Fruit fly (Drosophila melanogaster) whole organism, prepupa: Measurements from ENCODE around the gene CG13310.

Experiments
- Blimp-1 ChIP-seq: fragments of 200-800 bp; sonication (Bioruptor generic); optimal IDR thresholded peaks from 3 replicates; lab custom pipeline; 2017; ENCODE audit warnings: missing biosample characterization, missing genetic modification characterization, mild to moderate bottlenecking, moderate library complexity, missing genetic modification reagents
- CG10631 ChIP-seq: fragments of 200-800 bp; sonication (Bioruptor generic); optimal IDR thresholded peaks from 2 replicates; lab custom pipeline; 2016; ENCODE audit warnings: missing biosample characterization, missing genetic modification characterization
- CG11762 ChIP-seq: fragments of 200-800 bp; sonication (Bioruptor generic); optimal IDR thresholded peaks from 3 replicates; lab custom pipeline; 2016; ENCODE audit warnings: missing biosample characterization, missing genetic modification characterization; ENCODE audit not compliant: insufficient read depth
- CG11902 ChIP-seq: fragments of 200-800 bp; sonication (Bioruptor generic); optimal IDR thresholded peaks from 3 replicates; lab custom pipeline; 2016; ENCODE audit warnings: missing biosample characterization, missing genetic modification characterization
- CG15336 ChIP-seq: fragments of 200-800 bp; sonication (Bioruptor generic); IDR thresholded peaks from 2 replicates; pipeline ENCODE4 v1.3.6; 2022; ENCODE audit warnings: missing biosample characterization, missing genetic modification characterization
- CG1621 ChIP-seq: fragments of 200-800 bp; sonication (Bioruptor generic); optimal IDR thresholded peaks from 3 replicates; lab custom pipeline; 2018; ENCODE audit warnings: missing biosample characterization, mild to moderate bottlenecking, missing genetic modification characterization
- CG16779 ChIP-seq: fragments of 200-800 bp; sonication (Bioruptor generic); optimal IDR thresholded peaks from 3 replicates; lab custom pipeline; 2017; ENCODE audit warnings: missing biosample characterization, mild to moderate bottlenecking, missing genetic modification characterization
- CG3032 ChIP-seq: fragments of 200-800 bp; optimal IDR thresholded peaks from 2 replicates; lab custom pipeline; 2019; ENCODE audit warnings: missing biosample characterization, mild to moderate bottlenecking, missing genetic modification characterization, moderate library complexity
- CG31627 ChIP-seq: fragments of 200-800 bp; sonication (Bioruptor generic); optimal IDR thresholded peaks from 3 replicates; lab custom pipeline; 2016; ENCODE audit warnings: missing biosample characterization, missing genetic modification characterization
- CG34406 ChIP-seq: fragments of 200-800 bp; sonication (Bioruptor generic); optimal IDR thresholded peaks from 3 replicates; lab custom pipeline; 2016; ENCODE audit warnings: missing biosample characterization, missing genetic modification characterization
- CG4318 ChIP-seq: fragments of 200-800 bp; sonication (Bioruptor generic); optimal IDR thresholded peaks from 3 replicates; lab custom pipeline; 2017; ENCODE audit warnings: missing biosample characterization, mild to moderate bottlenecking, missing genetic modification characterization
- CG6163 ChIP-seq: fragments of 200-800 bp; sonication (Bioruptor generic); IDR thresholded peaks from 3 replicates; pipeline ENCODE4 v1.3.6; 2022; ENCODE audit warnings: missing biosample characterization, missing genetic modification characterization
- CG6276 ChIP-seq: fragments of 200-800 bp; sonication (Bioruptor generic); optimal IDR thresholded peaks from 2 replicates; lab custom pipeline; 2017; ENCODE audit warnings: missing biosample characterization, mild to moderate bottlenecking, missing genetic modification characterization
- CG6808 ChIP-seq: fragments of 200-800 bp; sonication (Bioruptor generic); optimal IDR thresholded peaks from 3 replicates; lab custom pipeline; 2017; ENCODE audit warnings: missing biosample characterization, missing genetic modification characterization, mild to moderate bottlenecking, moderate library complexity, missing genetic modification reagents
- CG8319 ChIP-seq: fragments of 200-800 bp; sonication (Bioruptor generic); optimal IDR thresholded peaks from 3 replicates; lab custom pipeline; 2016; ENCODE audit warnings: missing biosample characterization, missing genetic modification characterization
- CG8632 ChIP-seq: fragments of 200-800 bp; sonication (Bioruptor generic); optimal IDR thresholded peaks from 3 replicates; lab custom pipeline; 2016; ENCODE audit warnings: missing biosample characterization, missing genetic modification characterization
- Eip75B ChIP-seq: fragments of 200-800 bp; sonication (Bioruptor generic); optimal IDR thresholded peaks from 3 replicates; lab custom pipeline; 2016; ENCODE audit warnings: missing biosample characterization, missing genetic modification characterization
- Eip78C ChIP-seq: fragments of 200-800 bp; sonication (Bioruptor generic); peaks from one replicate; lab custom pipeline; 2016; ENCODE audit warnings: missing biosample characterization, missing genetic modification characterization
- Eip93F ChIP-seq: fragments of 200-800 bp; sonication (Bioruptor generic); optimal IDR thresholded peaks from 2 replicates; lab custom pipeline; 2016; ENCODE audit warnings: missing biosample characterization, mild to moderate bottlenecking, missing genetic modification characterization
- Ets21C ChIP-seq: fragments of 200-800 bp; sonication (Bioruptor generic); optimal IDR thresholded peaks from 3 replicates; lab custom pipeline; 2016; ENCODE audit warnings: missing biosample characterization, missing genetic modification characterization
- Ets96B ChIP-seq: fragments of 200-800 bp; optimal IDR thresholded peaks from 2 replicates; lab custom pipeline; 2019; ENCODE audit warnings: missing biosample characterization, mild to moderate bottlenecking, missing genetic modification characterization, moderate library complexity
- Gug ChIP-seq: fragments of 200-800 bp; sonication (Bioruptor generic); IDR thresholded peaks from 2 replicates; pipeline ENCODE4 v1.3.6; 2022; ENCODE audit warnings: missing biosample characterization, missing genetic modification characterization
- Hr38 ChIP-seq: sonication (Bioruptor generic); optimal IDR thresholded peaks from 2 replicates; lab custom pipeline; 2016; ENCODE audit warnings: missing biosample characterization, missing genetic modification characterization
- Hr39 ChIP-seq: fragments of 200-800 bp; sonication (Bioruptor generic); optimal IDR thresholded peaks from 2 replicates; lab custom pipeline; 2016; ENCODE audit warnings: missing biosample characterization, missing genetic modification characterization
- Lpt ChIP-seq: fragments of 200-800 bp; sonication (Bioruptor generic); optimal IDR thresholded peaks from 3 replicates; lab custom pipeline; 2016; ENCODE audit warnings: missing biosample characterization, missing genetic modification characterization
- Met ChIP-seq: fragments of 200-800 bp; sonication (Bioruptor generic); optimal IDR thresholded peaks from 3 replicates; lab custom pipeline; 2016; ENCODE audit warnings: missing biosample characterization, missing genetic modification characterization
- OdsH ChIP-seq: fragments of 200-800 bp; sonication (Bioruptor generic); optimal IDR thresholded peaks from 3 replicates; lab custom pipeline; 2016; ENCODE audit warnings: missing biosample characterization, missing genetic modification characterization
- Sox102F ChIP-seq: fragments of 200-800 bp; sonication (Bioruptor generic); optimal IDR thresholded peaks from 2 replicates; lab custom pipeline; 2016; ENCODE audit warnings: missing biosample characterization, mild to moderate bottlenecking, missing genetic modification characterization
- Sox14 ChIP-seq: fragments of 200-800 bp; sonication (Bioruptor generic); optimal IDR thresholded peaks from 3 replicates; lab custom pipeline; 2016; ENCODE audit warnings: missing biosample characterization, missing genetic modification characterization
- Sox15 ChIP-seq: fragments of 200-800 bp; sonication (Bioruptor generic); optimal IDR thresholded peaks from 3 replicates; lab custom pipeline; 2016; ENCODE audit warnings: missing biosample characterization, missing genetic modification characterization
- achi ChIP-seq: fragments of 200-800 bp; sonication (Bioruptor generic); optimal IDR thresholded peaks from 3 replicates; lab custom pipeline; 2016; ENCODE audit warnings: missing biosample characterization, missing genetic modification characterization
- cyc ChIP-seq: fragments of 200-800 bp; sonication (Bioruptor generic); optimal IDR thresholded peaks from 3 replicates; lab custom pipeline; 2016; ENCODE audit warnings: missing biosample characterization, missing genetic modification characterization
- dsx ChIP-seq: fragments of 200-800 bp; optimal IDR thresholded peaks from 3 replicates; lab custom pipeline; 2019; ENCODE audit warnings: missing biosample characterization, mild to moderate bottlenecking, missing genetic modification characterization, moderate library complexity; ENCODE audit not compliant: poor library complexity, severe bottlenecking
- eg ChIP-seq: fragments of 200-800 bp; sonication (Bioruptor generic); IDR thresholded peaks from 3 replicates; pipeline ENCODE4 v1.3.6; 2022; ENCODE audit warnings: missing biosample characterization, missing genetic modification characterization
- esn ChIP-seq: fragments of 200-800 bp; sonication (Bioruptor generic); optimal IDR thresholded peaks from 2 replicates; lab custom pipeline; 2016; ENCODE audit warnings: missing biosample characterization, mild to moderate bottlenecking, missing genetic modification characterization, moderate library complexity
- fd59A ChIP-seq: fragments of 200-800 bp; sonication (Bioruptor generic); optimal IDR thresholded peaks from 2 replicates; lab custom pipeline; 2017; ENCODE audit warnings: missing biosample characterization, mild to moderate bottlenecking, missing genetic modification characterization, missing genetic modification reagents
- fd85E ChIP-seq: fragments of 200-800 bp; sonication (Bioruptor generic); optimal IDR thresholded peaks from 3 replicates; lab custom pipeline; 2016; ENCODE audit warnings: missing biosample characterization, missing genetic modification characterization
- fkh ChIP-seq: fragments of 200-800 bp; sonication (Bioruptor generic); optimal IDR thresholded peaks from 3 replicates; lab custom pipeline; 2017; ENCODE audit warnings: missing biosample characterization, mild to moderate bottlenecking, missing genetic modification characterization, moderate library complexity
- lz ChIP-seq: fragments of 200-800 bp; sonication (Bioruptor generic); optimal IDR thresholded peaks from 3 replicates; lab custom pipeline; 2016; ENCODE audit warnings: missing biosample characterization, missing genetic modification characterization
- net ChIP-seq: fragments of 200-800 bp; sonication (Bioruptor generic); optimal IDR thresholded peaks from 3 replicates; lab custom pipeline; 2016; ENCODE audit warnings: missing biosample characterization, missing genetic modification characterization
- salr ChIP-seq, 2 experiments: fragments of 200-800 bp; sonication (Bioruptor generic); optimal IDR thresholded peaks; 3 replicates each; lab custom pipeline; 2016 to 2018; ENCODE audit warnings: missing biosample characterization in 2 of 2, missing genetic modification characterization in 2 of 2, mild to moderate bottlenecking in 1 of 2
- spab ChIP-seq: fragments of 200-800 bp; sonication (Bioruptor generic); optimal IDR thresholded peaks from 2 replicates; lab custom pipeline; 2017; ENCODE audit warnings: missing biosample characterization, mild to moderate bottlenecking, missing genetic modification characterization, missing genetic modification reagents
- ss ChIP-seq, 2 experiments: fragments of 200-800 bp; sonication (Bioruptor generic); optimal IDR thresholded peaks; 2 replicates in 1 of 2; 3 replicates in 1 of 2; lab custom pipeline; 2017 to 2018; ENCODE audit warnings: mild to moderate bottlenecking in 2 of 2, missing biosample characterization in 2 of 2, missing genetic modification characterization in 2 of 2, moderate library complexity in 1 of 2
- svp ChIP-seq: fragments of 200-800 bp; sonication (Bioruptor generic); peaks from one replicate; lab custom pipeline; 2016; ENCODE audit warnings: missing biosample characterization, missing genetic modification characterization
- topi ChIP-seq: fragments of 200-800 bp; sonication (Bioruptor generic); optimal IDR thresholded peaks from 3 replicates; lab custom pipeline; 2016; ENCODE audit warnings: missing biosample characterization, missing genetic modification characterization
- vri ChIP-seq: fragments of 200-800 bp; sonication (Bioruptor generic); optimal IDR thresholded peaks from 3 replicates; lab custom pipeline; 2016; ENCODE audit warnings: missing biosample characterization, mild to moderate bottlenecking, missing genetic modification characterization

CG13310 gene

DNA sequence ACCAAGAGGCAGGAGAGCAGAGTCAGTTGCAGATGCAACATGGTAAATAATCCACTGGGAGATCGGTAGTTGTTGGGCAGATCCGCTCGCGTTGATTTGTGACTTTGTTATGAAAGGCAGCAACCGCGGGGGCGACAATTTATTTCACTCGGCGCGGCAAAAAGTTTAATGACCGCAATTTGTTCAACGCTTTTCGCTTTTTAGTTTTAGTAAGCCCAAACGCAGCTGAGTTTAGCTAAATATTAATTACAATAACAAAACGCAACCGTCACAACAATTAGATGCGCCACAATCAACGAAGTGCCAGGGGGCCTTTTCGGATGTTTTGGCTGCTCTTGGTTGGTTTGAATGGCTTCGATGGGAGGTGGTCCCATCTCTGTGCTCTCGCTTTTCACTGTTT is at the start of gene CG13310:
CG13310 (minus strand) TSS at position 101 of the 400 bp plus-strand sequence.
- TF ChIP-seq Sox102F (GFP tag; lab: Kevin White, UChicago): no peak
- no peak for TF ChIP-seq CG6808 (GFP tag; lab: Kevin White, UChicago)
- no peak for TF ChIP-seq topi

DNA sequence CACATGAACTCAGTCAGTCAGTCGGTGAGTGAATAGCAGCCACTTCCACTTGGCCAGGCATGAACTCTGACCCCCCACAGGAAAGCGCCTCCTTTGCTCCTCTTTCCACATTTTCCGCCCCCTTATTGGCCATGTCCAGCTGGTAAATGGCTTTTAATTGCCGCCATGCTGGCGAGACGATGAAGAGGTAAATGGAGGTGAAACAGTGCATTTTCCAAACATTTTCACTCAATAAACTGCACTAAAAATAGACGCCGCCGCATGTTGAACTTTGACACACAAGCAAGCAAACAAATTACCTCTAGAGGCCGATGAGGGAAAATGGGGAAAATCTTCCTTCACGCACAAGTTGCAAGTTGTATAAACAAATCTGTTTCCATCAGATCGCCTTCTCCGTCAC is 49.5 kb upstream of the CG13310 start:
- no peak for TF ChIP-seq net (GFP tag; lab: Kevin White, UChicago)
- no peak for TF ChIP-seq dsx
- TF ChIP-seq CG34406: no peak
- no peak for TF ChIP-seq CG10631 (GFP tag; lab: Kevin White, UChicago)
- TF ChIP-seq CG6163 (GFP tag; lab: Robert Waterston, UW): no peak
- no peak for TF ChIP-seq eg
- TF ChIP-seq CG4318 (GFP tag; lab: Kevin White, UChicago): no peak
- no peak for TF ChIP-seq svp (GFP tag; lab: Kevin White, UChicago)
- TF ChIP-seq CG16779 (tag; lab: Kevin White, UChicago): no peak
- TF ChIP-seq Eip75B (GFP tag; lab: Kevin White, UChicago): no peak
- TF ChIP-seq fd85E (GFP tag; lab: Kevin White, UChicago): no peak
- no peak for TF ChIP-seq Eip93F (GFP tag; lab: Kevin White, UChicago)
- no peak for TF ChIP-seq Sox14
- no peak for TF ChIP-seq achi (GFP tag; lab: Kevin White, UChicago)
- TF ChIP-seq Sox15: no peak
- no peak for TF ChIP-seq topi
- TF ChIP-seq salr (GFP tag; optimal IDR thresholded peaks at IDR 0.05; lab: Kevin White, UChicago): no peak
- no peak for TF ChIP-seq CG15336

DNA sequence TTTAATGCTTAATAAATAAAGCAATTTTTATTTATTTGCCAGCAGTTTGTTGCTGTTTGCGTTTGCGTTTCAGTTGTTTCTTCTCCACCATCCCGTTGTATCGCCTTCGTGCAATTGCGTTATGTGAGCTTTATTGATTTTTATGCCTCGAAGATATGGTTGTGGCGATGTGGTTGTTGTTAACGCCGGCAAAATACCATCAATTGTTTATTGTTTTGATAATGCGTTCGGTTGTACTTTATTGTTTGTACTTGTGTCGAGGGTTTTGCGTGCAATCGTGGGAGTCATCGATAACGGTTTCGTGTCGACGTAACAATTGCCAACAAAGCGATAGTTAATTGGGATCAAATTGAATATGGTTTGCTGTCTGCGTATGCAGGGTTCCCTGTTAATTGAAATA is 42.0 kb upstream of the CG13310 start:
- TF ChIP-seq lz (no peak), CG10631 (GFP tag; lab: Kevin White, UChicago) (no peak), Sox14 (no peak), Ets96B (tag; lab: Kevin White, UChicago) (no peak), fkh (GFP tag; lab: Kevin White, UChicago) (peak; percentile 19), ss (GFP tag; optimal IDR thresholded peaks at IDR 0.05; lab: Kevin White, UChicago) (no peak), esn (no peak), CG8319 (GFP tag; lab: Kevin White, UChicago) (no peak), CG8632 (no peak), cyc (GFP tag; lab: Kevin White, UChicago) (no peak), CG6163 (GFP tag; lab: Robert Waterston, UW) (no peak), Sox102F (GFP tag; lab: Kevin White, UChicago) (no peak), CG11762 (GFP tag; lab: Kevin White, UChicago) (no peak), Eip78C (GFP tag; lab: Kevin White, UChicago) (peak; percentile 16), CG1621 (tag; lab: Kevin White, UChicago) (no peak), OdsH (GFP tag; lab: Kevin White, UChicago) (no peak), CG16779 (tag; lab: Kevin White, UChicago) (no peak), salr (GFP tag; optimal IDR thresholded peaks at IDR 0.05; lab: Kevin White, UChicago) (no peak), net (GFP tag; lab: Kevin White, UChicago) (no peak), CG11902 (GFP tag; lab: Kevin White, UChicago) (no peak), CG3032 (tag; lab: Kevin White, UChicago) (no peak), svp (GFP tag; lab: Kevin White, UChicago) (peak; percentile 64), spab (GFP tag; lab: Kevin White, UChicago) (no peak), Met (no peak), Eip75B (GFP tag; lab: Kevin White, UChicago) (no peak), CG6808 (GFP tag; lab: Kevin White, UChicago) (no peak), vri (GFP tag; lab: Kevin White, UChicago) (peak; percentile 80), dsx (no peak), Blimp-1 (no peak), eg (0 out of 3 replicates have a peak, but pooled peaks have one; percentile 6), Lpt (GFP tag; lab: Kevin White, UChicago) (no peak), fd59A (no peak), CG6276 (GFP tag; lab: Kevin White, UChicago) (no peak), Ets21C (GFP tag; lab: Kevin White, UChicago) (no peak), CG31627 (GFP tag; lab: Kevin White, UChicago) (no peak), Sox15 (no peak), Hr39 (GFP tag; lab: Kevin White, UChicago) (no peak), CG15336 (no peak), fd85E (GFP tag; lab: Kevin White, UChicago) (no peak), Gug (GFP tag; lab: Robert Waterston, UW) (no peak), Hr38 (GFP tag; lab: Kevin White, UChicago) (no peak)
- TF ChIP-seq, all 60 proteins: peak for 5
